Worm (Caenorhabditis elegans) whole organism, L1 larva: ENCODE data around the gene F15B9.11.

Experiments used
- F16B12.6 ChIP-seq: fragments of 150-350 bp; optimal IDR thresholded peaks from 2 replicates; lab custom pipeline; 2014; ENCODE audit warnings: missing biosample characterization, missing genetic modification characterization
- Y116A8C.19 ChIP-seq: sonication (generic microtip); optimal IDR thresholded peaks from 2 replicates; lab custom pipeline; 2016; ENCODE audit warnings: missing compliant biosample characterization, missing genetic modification characterization, borderline replicate concordance
- aly-2 ChIP-seq: fragments of 150-350 bp; optimal IDR thresholded peaks from 2 replicates; lab custom pipeline; 2014; ENCODE audit warnings: missing biosample characterization, missing genetic modification characterization
- ama-1 ChIP-seq: fragments of 150-350 bp; optimal IDR thresholded peaks from 2 replicates; lab custom pipeline; 2014
- blmp-1 ChIP-seq: fragments of 150-350 bp; optimal IDR thresholded peaks from 2 replicates; lab custom pipeline; 2014; ENCODE audit warnings: missing biosample characterization, missing genetic modification characterization
- ceh-63 ChIP-seq: fragments of 200-800 bp; sonication (Bioruptor generic); optimal IDR thresholded peaks from 2 replicates; lab custom pipeline; 2018; ENCODE audit warnings: mild to moderate bottlenecking, missing genetic modification characterization, missing compliant biosample characterization
- ceh-82 ChIP-seq, 3 experiments: fragments of 150-350 bp in 1 of 3; sonication (generic microtip) in 2 of 3; optimal IDR thresholded peaks; 2 replicates each; lab custom pipeline; 2014 to 2017; ENCODE audit warnings: missing biosample characterization in 3 of 3, missing genetic modification characterization in 3 of 3
- ces-1 ChIP-seq: fragments of 150-350 bp; optimal IDR thresholded peaks from 2 replicates; lab custom pipeline; 2014; ENCODE audit warnings: missing biosample characterization, missing genetic modification reagents, missing genetic modification characterization
- efl-1 ChIP-seq, 4 experiments: fragments of 150-350 bp; optimal IDR thresholded peaks in 3 of 4; peaks in 1 of 4; 1 replicate in 1 of 4; 2 replicates in 3 of 4; lab custom pipeline; 2014; ENCODE audit warnings: missing biosample characterization in 2 of 4, missing genetic modification characterization in 2 of 4, missing genetic modification reagents in 2 of 4
- elt-3 ChIP-seq, 6 experiments: fragments of 150-350 bp in 1 of 6; sonication (generic microtip); optimal IDR thresholded peaks; 2 replicates each; lab custom pipeline; 2017 to 2018; ENCODE audit warnings: missing biosample characterization in 6 of 6, missing genetic modification characterization in 6 of 6, inconsistent platforms in 1 of 6
- ets-5 ChIP-seq: fragments of 200-800 bp; sonication (Bioruptor generic); IDR thresholded peaks from 2 replicates; pipeline ENCODE4 v1.3.6; 2022; ENCODE audit warnings: missing genetic modification characterization, missing compliant biosample characterization
- fkh-10 ChIP-seq: sonication (generic microtip); optimal IDR thresholded peaks from 2 replicates; lab custom pipeline; 2017; ENCODE audit warnings: missing biosample characterization, missing genetic modification reagents, missing genetic modification characterization
- fkh-8 ChIP-seq: sonication (generic microtip); optimal IDR thresholded peaks from 2 replicates; lab custom pipeline; 2016; ENCODE audit warnings: mild to moderate bottlenecking, missing genetic modification characterization, missing compliant biosample characterization
- fos-1 ChIP-seq: fragments of 150-350 bp; optimal IDR thresholded peaks from 2 replicates; lab custom pipeline; 2014; ENCODE audit warnings: missing biosample characterization, missing genetic modification characterization
- hlh-17 ChIP-seq: fragments of 200-800 bp; sonication (Bioruptor generic); optimal IDR thresholded peaks from 2 replicates; lab custom pipeline; 2018; ENCODE audit warnings: missing genetic modification characterization, mild to moderate bottlenecking, missing compliant biosample characterization, moderate library complexity, borderline replicate concordance
- hlh-4 ChIP-seq: sonication (generic microtip); optimal IDR thresholded peaks from 2 replicates; lab custom pipeline; 2016; ENCODE audit warnings: mild to moderate bottlenecking, missing genetic modification characterization, missing compliant biosample characterization
- hpl-2 ChIP-seq: fragments of 150-350 bp; optimal IDR thresholded peaks from 2 replicates; lab custom pipeline; 2014; ENCODE audit warnings: missing biosample characterization, missing genetic modification reagents, missing genetic modification characterization
- irx-1 ChIP-seq: sonication (generic microtip); optimal IDR thresholded peaks from 2 replicates; lab custom pipeline; 2016; ENCODE audit warnings: missing genetic modification characterization, missing compliant biosample characterization
- isw-1 ChIP-seq: fragments of 200-800 bp; sonication (Bioruptor generic); IDR thresholded peaks from 2 replicates; pipeline ENCODE4 v1.3.6; 2022; ENCODE audit warnings: missing genetic modification characterization, missing compliant biosample characterization
- jun-1 ChIP-seq: fragments of 150-350 bp; optimal IDR thresholded peaks from 2 replicates; lab custom pipeline; 2014; ENCODE audit warnings: missing biosample characterization, missing genetic modification reagents, missing genetic modification characterization
- lin-13 ChIP-seq: fragments of 150-350 bp; optimal IDR thresholded peaks from 2 replicates; lab custom pipeline; 2014; ENCODE audit warnings: missing biosample characterization, missing genetic modification reagents, missing genetic modification characterization
- lin-14 ChIP-seq: fragments of 200-800 bp; sonication (Bioruptor generic); optimal IDR thresholded peaks from 2 replicates; lab custom pipeline; 2018; ENCODE audit warnings: mild to moderate bottlenecking, missing genetic modification characterization, moderate library complexity, missing compliant biosample characterization
- lin-15B ChIP-seq: fragments of 150-350 bp; sonication (generic microtip); optimal IDR thresholded peaks from 3 replicates; lab custom pipeline; 2014; ENCODE audit warnings: missing biosample characterization, missing genetic modification characterization
- lin-35 ChIP-seq, 2 experiments: fragments of 150-350 bp; optimal IDR thresholded peaks; 2 replicates each; lab custom pipeline; 2014; ENCODE audit warnings: missing biosample characterization in 2 of 2, missing genetic modification characterization in 2 of 2, missing genetic modification reagents in 2 of 2
- lir-3 ChIP-seq: sonication (generic microtip); optimal IDR thresholded peaks from 2 replicates; lab custom pipeline; 2016; ENCODE audit warnings: mild to moderate bottlenecking, missing genetic modification characterization, moderate library complexity, missing compliant biosample characterization; ENCODE audit not compliant: poor library complexity
- lsy-2 ChIP-seq, 2 experiments: fragments of 150-350 bp; optimal IDR thresholded peaks; 2 replicates each; lab custom pipeline; 2014; ENCODE audit warnings: missing biosample characterization in 2 of 2, missing genetic modification characterization in 2 of 2
- mep-1 ChIP-seq: fragments of 150-350 bp; optimal IDR thresholded peaks from 2 replicates; lab custom pipeline; 2014; ENCODE audit warnings: missing biosample characterization, missing genetic modification characterization
- nhr-11 ChIP-seq: fragments of 150-350 bp; optimal IDR thresholded peaks from 2 replicates; lab custom pipeline; 2014; ENCODE audit warnings: missing biosample characterization, missing genetic modification characterization
- nhr-19 ChIP-seq: fragments of 200-800 bp; sonication (Bioruptor generic); conservative IDR thresholded peaks from 2 replicates; pipeline ENCODE4 v1.3.6; 2022; ENCODE audit warnings: missing genetic modification characterization, missing compliant biosample characterization
- nhr-71 ChIP-seq: sonication (generic microtip); optimal IDR thresholded peaks from 2 replicates; lab custom pipeline; 2016; ENCODE audit warnings: mild to moderate bottlenecking, missing genetic modification characterization, moderate library complexity, missing compliant biosample characterization
- nhr-76 ChIP-seq: sonication (generic microtip); optimal IDR thresholded peaks from 2 replicates; lab custom pipeline; 2017; ENCODE audit warnings: missing biosample characterization, missing genetic modification characterization
- nhr-84 ChIP-seq: sonication (generic microtip); optimal IDR thresholded peaks from 2 replicates; lab custom pipeline; 2017; ENCODE audit warnings: missing biosample characterization, missing genetic modification characterization
- nhr-85 ChIP-seq: sonication (generic microtip); peaks from one replicate; lab custom pipeline; 2016; ENCODE audit warnings: missing genetic modification characterization, inconsistent platforms, missing compliant biosample characterization
- pqm-1 ChIP-seq: sonication (generic microtip); optimal IDR thresholded peaks from 3 replicates; lab custom pipeline; 2017; ENCODE audit warnings: missing biosample characterization, missing genetic modification characterization
- skn-1 ChIP-seq: fragments of 150-350 bp; optimal IDR thresholded peaks from 2 replicates; lab custom pipeline; 2014; ENCODE audit warnings: missing biosample characterization, missing genetic modification characterization
- snu-23 ChIP-seq: sonication (generic microtip); optimal IDR thresholded peaks from 2 replicates; lab custom pipeline; 2016; ENCODE audit warnings: missing genetic modification characterization, missing compliant biosample characterization
- sox-4 ChIP-seq: sonication (generic microtip); optimal IDR thresholded peaks from 2 replicates; lab custom pipeline; 2016; ENCODE audit warnings: missing genetic modification characterization, missing compliant biosample characterization
- sptf-1 ChIP-seq: fragments of 150-350 bp; optimal IDR thresholded peaks from 2 replicates; lab custom pipeline; 2014; ENCODE audit warnings: missing biosample characterization, missing genetic modification characterization
- unc-30 ChIP-seq: sonication (generic microtip); optimal IDR thresholded peaks from 2 replicates; lab custom pipeline; 2017; ENCODE audit warnings: missing biosample characterization, missing genetic modification characterization
- xbp-1 ChIP-seq: sonication (generic microtip); optimal IDR thresholded peaks from 2 replicates; lab custom pipeline; 2016; ENCODE audit warnings: missing genetic modification characterization, missing compliant biosample characterization
- zip-4 ChIP-seq: fragments of 200-800 bp; sonication (Bioruptor generic); optimal IDR thresholded peaks from 2 replicates; lab custom pipeline; 2018; ENCODE audit warnings: mild to moderate bottlenecking, missing genetic modification characterization, moderate library complexity, missing compliant biosample characterization
- ztf-4 ChIP-seq: fragments of 150-350 bp; optimal IDR thresholded peaks from 2 replicates; lab custom pipeline; 2014; ENCODE audit warnings: missing biosample characterization, missing genetic modification characterization

F15B9.11 gene

ce11 chrV:12963192-12963591 is 29.5 kb downstream of the F15B9.11 start, which contains the start of gene hrg-9 (continued):
- TF ChIP-seq Y116A8C.19 (tag; lab: Kevin White, UChicago) (no peak), ztf-4 (tag; lab: Kevin White, UChicago) (no peak), isw-1 (no peak), mep-1 (tag; lab: Kevin White, UChicago) (peak; percentile 31), ets-5 (no peak), aly-2 (tag; lab: Kevin White, UChicago) (no peak), nhr-76 (no peak), ceh-82 (tag; optimal IDR thresholded peaks at IDR 0.05; lab: Kevin White, UChicago) (no peak)
- TF ChIP-seq, all 84 proteins: peak for 6

ce11 chrV:12961085-12961560 is 31.6 kb downstream of the F15B9.11 start, which contains the start of gene mpst-7:
mpst-7 (minus strand) TSS chrV:12961135.
- TF ChIP-seq fos-1 (no peak), efl-1 (optimal IDR thresholded peaks at IDR 0.05; lab: Kevin White, UChicago) (no peak), efl-1 (GFP tag; optimal IDR thresholded peaks at IDR 0.05 in 1 of 2; lab: Kevin White, UChicago) (peak in 1 of 2 experiments; percentile 65), snu-23 (no peak), lin-14 (GFP tag; lab: Kevin White, UChicago) (peak; percentile 80), blmp-1 (tag; lab: Kevin White, UChicago) (peak; percentile 83), jun-1 (tag; lab: Kevin White, UChicago) (no peak)

- TF ChIP-seq nhr-85 (tag; lab: Kevin White, UChicago) (no peak), F16B12.6 (tag; lab: Kevin White, UChicago) (no peak), efl-1 (optimal IDR thresholded peaks at IDR 0.05; lab: Kevin White, UChicago) (no peak), efl-1 (GFP tag; optimal IDR thresholded peaks at IDR 0.05 in 1 of 2; lab: Kevin White, UChicago) (peak in 1 of 2 experiments; percentile 69), nhr-19 (GFP tag; lab: Robert Waterston, UW) (no peak)
- TF ChIP-seq, all 84 proteins: peak for 1
These were observed 38.4 kb downstream of the F15B9.11 start for ce11 chrV:12954261-12954660.

ce11 chrV:12953702-12954101 is 39.0 kb downstream of the F15B9.11 start, which contains the start of gene eif-3.K:
eif-3.K (plus strand) TSS chrV:12954002.
- no peak for TF ChIP-seq lir-3 (tag; lab: Kevin White, UChicago)
- TF ChIP-seq xbp-1 (tag; lab: Kevin White, UChicago): no peak
- no peak for TF ChIP-seq hlh-17
- TF ChIP-seq lin-13 (GFP tag; lab: Kevin White, UChicago): no peak

ce11 chrV:12952287-12952686 is 40.4 kb downstream of the F15B9.11 start, which contains the start of gene pqn-68:
pqn-68 (plus strand) TSS chrV:12952636.
- no peak for TF ChIP-seq ces-1 (GFP tag; lab: Kevin White, UChicago)
- no peak for TF ChIP-seq sptf-1 (tag; lab: Kevin White, UChicago)
- TF ChIP-seq nhr-84 (tag; lab: Kevin White, UChicago): no peak
- TF ChIP-seq lsy-2 (tag; optimal IDR thresholded peaks at IDR 0.05; lab: Kevin White, UChicago): peak; percentile 26 to 56
- no peak for TF ChIP-seq aly-2 (tag; lab: Kevin White, UChicago)
- no peak for TF ChIP-seq elt-3 (tag; optimal IDR thresholded peaks at IDR 0.05; lab: Kevin White, UChicago)
- no peak for TF ChIP-seq ceh-63
- TF ChIP-seq nhr-76: no peak
- no peak for TF ChIP-seq fkh-8 (tag; lab: Kevin White, UChicago)
- no peak for TF ChIP-seq Y116A8C.19 (tag; lab: Kevin White, UChicago)
- TF ChIP-seq fkh-10 (GFP tag; lab: Kevin White, UChicago): no peak
- no peak for TF ChIP-seq pqm-1 (tag; lab: Kevin White, UChicago)
- TF ChIP-seq ama-1 (lab: Kevin White, UChicago): no peak
- TF ChIP-seq fos-1: no peak
- TF ChIP-seq unc-30 (tag; lab: Kevin White, UChicago): no peak
- no peak for TF ChIP-seq lin-13 (GFP tag; lab: Kevin White, UChicago)
- no peak for TF ChIP-seq hlh-4
- no peak for TF ChIP-seq irx-1 (tag; lab: Kevin White, UChicago)
- TF ChIP-seq ceh-82 (tag; optimal IDR thresholded peaks at IDR 0.05; lab: Kevin White, UChicago): peak in 1 of 3 experiments; percentile 12
- TF ChIP-seq skn-1 (tag; lab: Kevin White, UChicago): no peak
- TF ChIP-seq lin-35 (GFP tag; optimal IDR thresholded peaks at IDR 0.05; lab: Kevin White, UChicago): peak; percentile 33 to 48
- no peak for TF ChIP-seq hpl-2 (GFP tag; lab: Kevin White, UChicago)
- TF ChIP-seq sox-4 (tag; lab: Kevin White, UChicago): no peak
- TF ChIP-seq lir-3 (tag; lab: Kevin White, UChicago): no peak
- TF ChIP-seq zip-4: no peak
- TF ChIP-seq efl-1 (optimal IDR thresholded peaks at IDR 0.05; lab: Kevin White, UChicago): peak; percentile 30 to 41
- peak in 1 of 2 experiments; percentile 18 for TF ChIP-seq efl-1 (GFP tag; optimal IDR thresholded peaks at IDR 0.05 in 1 of 2; lab: Kevin White, UChicago)
- TF ChIP-seq xbp-1 (tag; lab: Kevin White, UChicago): peak; percentile 33
- TF ChIP-seq nhr-11: no peak
- TF ChIP-seq lin-14 (GFP tag; lab: Kevin White, UChicago): peak; percentile 32
- TF ChIP-seq jun-1 (tag; lab: Kevin White, UChicago): no peak
- TF ChIP-seq nhr-71 (tag; lab: Kevin White, UChicago): peak; percentile 30
- TF ChIP-seq lin-15B (tag; lab: Kevin White, UChicago): no peak
